Fruit fly (Drosophila melanogaster) whole organism, prepupa: Measurements from ENCODE around the gene skd.

Source experiments
- CG11294 ChIP-seq: fragments of 200-800 bp; sonication (Bioruptor generic); IDR thresholded peaks from 2 replicates; pipeline ENCODE4 v1.3.6; 2022; ENCODE audit warnings: missing biosample characterization, missing genetic modification characterization
- CG11902 ChIP-seq: fragments of 200-800 bp; sonication (Bioruptor generic); optimal IDR thresholded peaks from 3 replicates; lab custom pipeline; 2016; ENCODE audit warnings: missing biosample characterization, missing genetic modification characterization
- CG3032 ChIP-seq: fragments of 200-800 bp; optimal IDR thresholded peaks from 2 replicates; lab custom pipeline; 2019; ENCODE audit warnings: missing biosample characterization, mild to moderate bottlenecking, missing genetic modification characterization, moderate library complexity
- CG3919 ChIP-seq: fragments of 200-800 bp; sonication (Bioruptor generic); optimal IDR thresholded peaks from 3 replicates; lab custom pipeline; 2016; ENCODE audit warnings: missing biosample characterization, missing genetic modification characterization
- CG4318 ChIP-seq: fragments of 200-800 bp; sonication (Bioruptor generic); optimal IDR thresholded peaks from 3 replicates; lab custom pipeline; 2017; ENCODE audit warnings: missing biosample characterization, mild to moderate bottlenecking, missing genetic modification characterization
- CG6163 ChIP-seq: fragments of 200-800 bp; sonication (Bioruptor generic); IDR thresholded peaks from 3 replicates; pipeline ENCODE4 v1.3.6; 2022; ENCODE audit warnings: missing biosample characterization, missing genetic modification characterization
- CG6276 ChIP-seq: fragments of 200-800 bp; sonication (Bioruptor generic); optimal IDR thresholded peaks from 2 replicates; lab custom pipeline; 2017; ENCODE audit warnings: missing biosample characterization, mild to moderate bottlenecking, missing genetic modification characterization
- CG6808 ChIP-seq: fragments of 200-800 bp; sonication (Bioruptor generic); optimal IDR thresholded peaks from 3 replicates; lab custom pipeline; 2017; ENCODE audit warnings: missing biosample characterization, missing genetic modification characterization, mild to moderate bottlenecking, moderate library complexity, missing genetic modification reagents
- CG6854 ChIP-seq: fragments of 200-800 bp; sonication (Bioruptor generic); optimal IDR thresholded peaks from 2 replicates; lab custom pipeline; 2017; ENCODE audit warnings: missing biosample characterization, mild to moderate bottlenecking, missing genetic modification characterization
- CG8119 ChIP-seq: fragments of 200-800 bp; sonication (Bioruptor generic); IDR thresholded peaks from 3 replicates; pipeline ENCODE4 v1.3.6; 2022; ENCODE audit warnings: missing biosample characterization, missing genetic modification characterization
- CG8632 ChIP-seq: fragments of 200-800 bp; sonication (Bioruptor generic); optimal IDR thresholded peaks from 3 replicates; lab custom pipeline; 2016; ENCODE audit warnings: missing biosample characterization, missing genetic modification characterization
- CG9139 ChIP-seq: fragments of 200-800 bp; sonication (Bioruptor generic); optimal IDR thresholded peaks from 3 replicates; lab custom pipeline; 2017; ENCODE audit warnings: missing biosample characterization, mild to moderate bottlenecking, missing genetic modification characterization
- Eip75B ChIP-seq: fragments of 200-800 bp; sonication (Bioruptor generic); optimal IDR thresholded peaks from 3 replicates; lab custom pipeline; 2016; ENCODE audit warnings: missing biosample characterization, missing genetic modification characterization
- Eip78C ChIP-seq: fragments of 200-800 bp; sonication (Bioruptor generic); peaks from one replicate; lab custom pipeline; 2016; ENCODE audit warnings: missing biosample characterization, missing genetic modification characterization
- Eip93F ChIP-seq: fragments of 200-800 bp; sonication (Bioruptor generic); optimal IDR thresholded peaks from 2 replicates; lab custom pipeline; 2016; ENCODE audit warnings: missing biosample characterization, mild to moderate bottlenecking, missing genetic modification characterization
- Ets96B ChIP-seq: fragments of 200-800 bp; optimal IDR thresholded peaks from 2 replicates; lab custom pipeline; 2019; ENCODE audit warnings: missing biosample characterization, mild to moderate bottlenecking, missing genetic modification characterization, moderate library complexity
- Gug ChIP-seq: fragments of 200-800 bp; sonication (Bioruptor generic); IDR thresholded peaks from 2 replicates; pipeline ENCODE4 v1.3.6; 2022; ENCODE audit warnings: missing biosample characterization, missing genetic modification characterization
- Hr38 ChIP-seq: sonication (Bioruptor generic); optimal IDR thresholded peaks from 2 replicates; lab custom pipeline; 2016; ENCODE audit warnings: missing biosample characterization, missing genetic modification characterization
- Sox102F ChIP-seq: fragments of 200-800 bp; sonication (Bioruptor generic); optimal IDR thresholded peaks from 2 replicates; lab custom pipeline; 2016; ENCODE audit warnings: missing biosample characterization, mild to moderate bottlenecking, missing genetic modification characterization
- Sox14 ChIP-seq: fragments of 200-800 bp; sonication (Bioruptor generic); optimal IDR thresholded peaks from 3 replicates; lab custom pipeline; 2016; ENCODE audit warnings: missing biosample characterization, missing genetic modification characterization
- cyc ChIP-seq: fragments of 200-800 bp; sonication (Bioruptor generic); optimal IDR thresholded peaks from 3 replicates; lab custom pipeline; 2016; ENCODE audit warnings: missing biosample characterization, missing genetic modification characterization
- dac ChIP-seq: fragments of 200-800 bp; sonication (Bioruptor generic); optimal IDR thresholded peaks from 2 replicates; lab custom pipeline; 2017; ENCODE audit warnings: missing biosample characterization, mild to moderate bottlenecking, missing genetic modification characterization
- dsx ChIP-seq: fragments of 200-800 bp; optimal IDR thresholded peaks from 3 replicates; lab custom pipeline; 2019; ENCODE audit warnings: missing biosample characterization, mild to moderate bottlenecking, missing genetic modification characterization, moderate library complexity; ENCODE audit not compliant: poor library complexity, severe bottlenecking
- eg ChIP-seq: fragments of 200-800 bp; sonication (Bioruptor generic); IDR thresholded peaks from 3 replicates; pipeline ENCODE4 v1.3.6; 2022; ENCODE audit warnings: missing biosample characterization, missing genetic modification characterization
- esn ChIP-seq: fragments of 200-800 bp; sonication (Bioruptor generic); optimal IDR thresholded peaks from 2 replicates; lab custom pipeline; 2016; ENCODE audit warnings: missing biosample characterization, mild to moderate bottlenecking, missing genetic modification characterization, moderate library complexity
- fd59A ChIP-seq: fragments of 200-800 bp; sonication (Bioruptor generic); optimal IDR thresholded peaks from 2 replicates; lab custom pipeline; 2017; ENCODE audit warnings: missing biosample characterization, mild to moderate bottlenecking, missing genetic modification characterization, missing genetic modification reagents
- fd85E ChIP-seq: fragments of 200-800 bp; sonication (Bioruptor generic); optimal IDR thresholded peaks from 3 replicates; lab custom pipeline; 2016; ENCODE audit warnings: missing biosample characterization, missing genetic modification characterization
- fkh ChIP-seq: fragments of 200-800 bp; sonication (Bioruptor generic); optimal IDR thresholded peaks from 3 replicates; lab custom pipeline; 2017; ENCODE audit warnings: missing biosample characterization, mild to moderate bottlenecking, missing genetic modification characterization, moderate library complexity
- lz ChIP-seq: fragments of 200-800 bp; sonication (Bioruptor generic); optimal IDR thresholded peaks from 3 replicates; lab custom pipeline; 2016; ENCODE audit warnings: missing biosample characterization, missing genetic modification characterization
- pdm3 ChIP-seq: fragments of 200-800 bp; sonication (Bioruptor generic); optimal IDR thresholded peaks from 3 replicates; lab custom pipeline; 2016; ENCODE audit warnings: missing biosample characterization, missing genetic modification characterization
- ss ChIP-seq, 2 experiments: fragments of 200-800 bp; sonication (Bioruptor generic); optimal IDR thresholded peaks; 2 replicates in 1 of 2; 3 replicates in 1 of 2; lab custom pipeline; 2017 to 2018; ENCODE audit warnings: mild to moderate bottlenecking in 2 of 2, missing biosample characterization in 2 of 2, missing genetic modification characterization in 2 of 2, moderate library complexity in 1 of 2
- svp ChIP-seq: fragments of 200-800 bp; sonication (Bioruptor generic); peaks from one replicate; lab custom pipeline; 2016; ENCODE audit warnings: missing biosample characterization, missing genetic modification characterization
- vri ChIP-seq: fragments of 200-800 bp; sonication (Bioruptor generic); optimal IDR thresholded peaks from 3 replicates; lab custom pipeline; 2016; ENCODE audit warnings: missing biosample characterization, mild to moderate bottlenecking, missing genetic modification characterization

The skd gene

dm6 chr3L:21024965-21025833, 2.0 kb downstream of the skd start (continued):
- TF ChIP-seq CG6163 (GFP tag; lab: Robert Waterston, UW) (peak; percentile 85), Sox102F (GFP tag; lab: Kevin White, UChicago) (no peak), Hr38 (GFP tag; lab: Kevin White, UChicago) (no peak), CG9139 (GFP tag; lab: Kevin White, UChicago) (peak; percentile 79), dsx (peak; percentile 60), CG11902 (GFP tag; lab: Kevin White, UChicago) (no peak), ss (GFP tag; optimal IDR thresholded peaks at IDR 0.05; lab: Kevin White, UChicago) (peak; percentile 72 to 80), CG11294 (GFP tag; lab: Robert Waterston, UW) (0 out of 2 replicates have a peak, but pooled peaks have one; percentile 19), cyc (no peak)

dm6 chr3L:21024563-21024962, 2.7 kb downstream of the skd start:
- TF ChIP-seq fd59A (GFP tag; lab: Kevin White, UChicago) = no peak
- peak; percentile 94 for TF ChIP-seq svp (GFP tag; lab: Kevin White, UChicago)

DNA sequence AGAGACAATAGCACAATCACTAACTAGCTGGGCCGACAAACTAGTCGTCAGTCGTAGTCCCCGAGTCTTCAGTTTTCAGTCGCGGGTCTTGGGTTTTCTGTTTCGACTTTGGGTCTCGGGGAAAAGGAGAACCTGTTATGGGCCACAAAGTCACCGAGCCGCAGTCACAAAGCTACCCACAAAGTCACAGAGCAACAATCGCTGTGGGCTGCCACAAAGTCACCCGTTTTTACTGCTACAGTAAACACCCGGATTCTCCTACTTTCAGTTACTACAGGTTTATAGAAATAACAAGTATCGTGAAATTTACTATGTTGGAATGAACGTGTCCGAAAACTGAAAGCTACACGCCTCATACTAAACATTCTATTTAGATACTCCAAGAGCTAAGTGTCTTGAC, 3.4 kb downstream of the skd start:
- no peak for TF ChIP-seq dac
- TF ChIP-seq CG4318 (GFP tag; lab: Kevin White, UChicago) = no peak
- no peak for TF ChIP-seq CG6276 (GFP tag; lab: Kevin White, UChicago)
- peak; percentile 64 for TF ChIP-seq Eip78C (GFP tag; lab: Kevin White, UChicago)

- TF ChIP-seq dsx = peak; percentile 60
- no peak for TF ChIP-seq ss (GFP tag; optimal IDR thresholded peaks at IDR 0.05; lab: Kevin White, UChicago)
- TF ChIP-seq Gug = no peak
- peak; percentile 73 for TF ChIP-seq CG6163 (GFP tag; lab: Robert Waterston, UW)
- no peak for TF ChIP-seq dac
- no peak for TF ChIP-seq esn (GFP tag; lab: Kevin White, UChicago)
- TF ChIP-seq CG6808 (GFP tag; lab: Kevin White, UChicago) = no peak
- TF ChIP-seq Eip93F (GFP tag; lab: Kevin White, UChicago) = no peak
- TF ChIP-seq CG4318 (GFP tag; lab: Kevin White, UChicago) = no peak
- TF ChIP-seq svp (GFP tag; lab: Kevin White, UChicago) = peak; percentile 30
- TF ChIP-seq cyc = no peak
- TF ChIP-seq pdm3 (GFP tag; lab: Kevin White, UChicago) = no peak
- TF ChIP-seq vri (GFP tag; lab: Kevin White, UChicago) = peak; percentile 29
- peak; percentile 14; the same call in 1 of the 3 replicates for TF ChIP-seq eg (GFP tag; lab: Robert Waterston, UW)
- TF ChIP-seq Sox14 (GFP tag; lab: Kevin White, UChicago) = peak; percentile 50
- no peak for TF ChIP-seq CG3032
- TF ChIP-seq Ets96B (tag; lab: Kevin White, UChicago) = no peak
- TF ChIP-seq CG3919 = peak; percentile 5
- no peak for TF ChIP-seq fd85E (GFP tag; lab: Kevin White, UChicago)
- TF ChIP-seq Hr38 (GFP tag; lab: Kevin White, UChicago) = no peak
- TF ChIP-seq CG6854 (GFP tag; lab: Kevin White, UChicago) = peak; percentile 42
- TF ChIP-seq CG11902 (GFP tag; lab: Kevin White, UChicago) = no peak
- TF ChIP-seq fkh (GFP tag; lab: Kevin White, UChicago) = peak; percentile 37
- peak; percentile 36; the same call in 1 of the 3 replicates for TF ChIP-seq CG8119 (GFP tag; lab: Robert Waterston, UW)
- TF ChIP-seq Eip78C (GFP tag; lab: Kevin White, UChicago) = no peak
- peak; percentile 21 for TF ChIP-seq Eip75B (GFP tag; lab: Kevin White, UChicago)
- no peak for TF ChIP-seq lz (GFP tag; lab: Kevin White, UChicago)
- no peak for TF ChIP-seq CG8632 (GFP tag; lab: Kevin White, UChicago)
- TF ChIP-seq, all 60 proteins: peak for 11
These were observed 3.9 kb downstream of the skd start for dm6 chr3L:21023364-21023763.
